Fruit fly (Drosophila melanogaster) whole organism, embryonic: ENCODE results near the gene CG31288.
A peak's percentile ranks its signal among the peaks of the same experiment; 100 is the strongest.

ENCODE experiments used
- Aef1 ChIP-seq: fragments of 200-800 bp; sonication (Bioruptor generic); IDR thresholded peaks from 3 replicates; pipeline ENCODE4 v1.3.6; 2022; ENCODE audit warnings: missing biosample characterization, missing genetic modification characterization
- Asciz ChIP-seq: fragments of 200-800 bp; sonication (Bioruptor generic); optimal IDR thresholded peaks from 2 replicates; lab custom pipeline; 2017; ENCODE audit warnings: missing biosample characterization, mild to moderate bottlenecking, missing genetic modification characterization, missing genetic modification reagents
- Bgb ChIP-seq: fragments of 200-800 bp; sonication (Bioruptor generic); IDR thresholded peaks from 2 replicates; pipeline ENCODE4 v1.3.6; 2022; ENCODE audit warnings: missing biosample characterization, missing genetic modification characterization; ENCODE audit not compliant: partially characterized antibody
- CG10209 ChIP-seq: fragments of 200-800 bp; sonication (Bioruptor generic); optimal IDR thresholded peaks from 3 replicates; lab custom pipeline; 2017; ENCODE audit warnings: missing biosample characterization, mild to moderate bottlenecking, missing genetic modification characterization, missing genetic modification reagents
- CG10979 ChIP-seq: fragments of 200-800 bp; sonication (Bioruptor generic); optimal IDR thresholded peaks from 2 replicates; lab custom pipeline; 2018; ENCODE audit warnings: missing biosample characterization, mild to moderate bottlenecking, missing genetic modification characterization, moderate library complexity
- CG13296 ChIP-seq: fragments of 200-800 bp; sonication (Bioruptor generic); optimal IDR thresholded peaks from 3 replicates; lab custom pipeline; 2018; ENCODE audit warnings: missing biosample characterization, mild to moderate bottlenecking, missing genetic modification characterization
- CG1647 ChIP-seq: fragments of 200-800 bp; sonication (Bioruptor generic); optimal IDR thresholded peaks from 3 replicates; lab custom pipeline; 2016; ENCODE audit warnings: missing biosample characterization, missing genetic modification characterization
- CG16815 ChIP-seq: fragments of 200-800 bp; sonication (Bioruptor generic); optimal IDR thresholded peaks from 3 replicates; lab custom pipeline; 2017; ENCODE audit warnings: missing biosample characterization, mild to moderate bottlenecking, missing genetic modification characterization
- CG16863 ChIP-seq: fragments of 200-800 bp; sonication (Bioruptor generic); optimal IDR thresholded peaks from 3 replicates; lab custom pipeline; 2016; ENCODE audit warnings: missing biosample characterization, missing genetic modification characterization
- CG17829 ChIP-seq: fragments of 200-800 bp; optimal IDR thresholded peaks from 2 replicates; lab custom pipeline; 2019; ENCODE audit warnings: missing biosample characterization, mild to moderate bottlenecking, missing genetic modification characterization, moderate library complexity
- CG30403 ChIP-seq: fragments of 200-800 bp; sonication (Bioruptor generic); optimal IDR thresholded peaks from 3 replicates; lab custom pipeline; 2016; ENCODE audit warnings: missing biosample characterization, missing genetic modification characterization
- CG3065 ChIP-seq: fragments of 200-800 bp; sonication (Bioruptor generic); optimal IDR thresholded peaks from 2 replicates; lab custom pipeline; 2016; ENCODE audit warnings: missing biosample characterization, missing genetic modification characterization
- CG32532 ChIP-seq: fragments of 200-800 bp; sonication (Bioruptor generic); IDR thresholded peaks from 2 replicates; pipeline ENCODE4 v1.3.6; 2022; ENCODE audit warnings: missing biosample characterization, missing genetic modification characterization
- CG33213 ChIP-seq: fragments of 200-800 bp; sonication (Bioruptor generic); optimal IDR thresholded peaks from 3 replicates; lab custom pipeline; 2016; ENCODE audit warnings: missing biosample characterization, missing genetic modification characterization
- CG6654 ChIP-seq: fragments of 200-800 bp; sonication (Bioruptor generic); optimal IDR thresholded peaks from 2 replicates; lab custom pipeline; 2017; ENCODE audit warnings: missing biosample characterization, mild to moderate bottlenecking, missing genetic modification characterization
- CG6689 ChIP-seq: fragments of 200-800 bp; sonication (Bioruptor generic); IDR thresholded peaks from 2 replicates; pipeline ENCODE4 v1.3.6; 2022; ENCODE audit warnings: missing biosample characterization, missing genetic modification characterization
- CG7556 ChIP-seq: fragments of 200-800 bp; sonication (Bioruptor generic); optimal IDR thresholded peaks from 2 replicates; lab custom pipeline; 2017; ENCODE audit warnings: missing biosample characterization, mild to moderate bottlenecking, missing genetic modification characterization
- CG7928 ChIP-seq: fragments of 200-800 bp; sonication (Bioruptor generic); optimal IDR thresholded peaks from 2 replicates; lab custom pipeline; 2017; ENCODE audit warnings: missing biosample characterization, mild to moderate bottlenecking, missing genetic modification characterization
- Gsc ChIP-seq: fragments of 200-800 bp; sonication (Bioruptor generic); IDR thresholded peaks from 2 replicates; pipeline ENCODE4 v1.3.6; 2022; ENCODE audit warnings: missing biosample characterization, missing genetic modification characterization
- Hand ChIP-seq: fragments of 200-800 bp; sonication (Bioruptor generic); optimal IDR thresholded peaks from 2 replicates; lab custom pipeline; 2017; ENCODE audit warnings: mild to moderate bottlenecking, missing biosample characterization, missing genetic modification reagents, missing genetic modification characterization
- MBD-R2 ChIP-seq: fragments of 200-800 bp; sonication (Bioruptor generic); IDR thresholded peaks from 2 replicates; pipeline ENCODE4 v1.3.6; 2022; ENCODE audit warnings: missing biosample characterization, missing genetic modification characterization
- NK7.1 ChIP-seq: fragments of 200-800 bp; sonication (Bioruptor generic); optimal IDR thresholded peaks from 3 replicates; lab custom pipeline; 2016; ENCODE audit warnings: missing biosample characterization, missing genetic modification characterization
- PHDP ChIP-seq: fragments of 200-800 bp; sonication (Bioruptor generic); optimal IDR thresholded peaks from 3 replicates; lab custom pipeline; 2018; ENCODE audit warnings: missing biosample characterization, mild to moderate bottlenecking, missing genetic modification characterization, moderate library complexity
- Side ChIP-seq: fragments of 200-800 bp; sonication (Bioruptor generic); optimal IDR thresholded peaks from 2 replicates; lab custom pipeline; 2016; ENCODE audit warnings: missing biosample characterization, missing genetic modification characterization
- Vsx1 ChIP-seq: fragments of 200-800 bp; sonication (Bioruptor generic); optimal IDR thresholded peaks from 2 replicates; lab custom pipeline; 2017; ENCODE audit warnings: missing biosample characterization, mild to moderate bottlenecking, missing genetic modification characterization, missing genetic modification reagents
- abd-A ChIP-seq: fragments of 200-800 bp; sonication (Bioruptor generic); optimal IDR thresholded peaks from 3 replicates; lab custom pipeline; 2019; ENCODE audit warnings: missing biosample characterization, mild to moderate bottlenecking, missing genetic modification characterization, moderate library complexity
- bigmax ChIP-seq: fragments of 200-800 bp; sonication (Bioruptor generic); optimal IDR thresholded peaks from 2 replicates; lab custom pipeline; 2018; ENCODE audit warnings: missing biosample characterization, mild to moderate bottlenecking, missing genetic modification characterization
- bowl ChIP-seq: fragments of 200-800 bp; sonication (Bioruptor generic); IDR thresholded peaks from 2 replicates; pipeline ENCODE4 v1.3.6; 2022; ENCODE audit warnings: missing biosample characterization, missing genetic modification characterization
- dm ChIP-seq: fragments of 200-800 bp; sonication (Bioruptor generic); optimal IDR thresholded peaks from 3 replicates; lab custom pipeline; 2016; ENCODE audit warnings: missing biosample characterization, missing genetic modification characterization
- dmrt99B ChIP-seq: fragments of 200-800 bp; sonication (Bioruptor generic); optimal IDR thresholded peaks from 2 replicates; lab custom pipeline; 2018; ENCODE audit warnings: missing biosample characterization, mild to moderate bottlenecking, missing genetic modification characterization, moderate library complexity
- exex ChIP-seq: fragments of 200-800 bp; sonication (Bioruptor generic); optimal IDR thresholded peaks from 4 replicates; lab custom pipeline; 2018; ENCODE audit warnings: missing biosample characterization, mild to moderate bottlenecking, missing genetic modification characterization, moderate library complexity
- gem ChIP-seq: fragments of 200-800 bp; sonication (Bioruptor generic); optimal IDR thresholded peaks from 2 replicates; lab custom pipeline; 2019; ENCODE audit warnings: missing biosample characterization, mild to moderate bottlenecking, missing genetic modification characterization, moderate library complexity
- gt ChIP-seq: fragments of 200-800 bp; sonication (Bioruptor generic); IDR thresholded peaks from 2 replicates; pipeline ENCODE4 v1.3.6; 2022; ENCODE audit warnings: missing biosample characterization, missing genetic modification characterization
- hb ChIP-seq: fragments of 200-800 bp; sonication (Bioruptor generic); IDR thresholded peaks from 3 replicates; pipeline ENCODE4 v1.3.6; 2022; ENCODE audit warnings: missing biosample characterization, missing genetic modification characterization; ENCODE audit not compliant: partially characterized antibody
- inv ChIP-seq: fragments of 200-800 bp; sonication (Bioruptor generic); IDR thresholded peaks from 2 replicates; pipeline ENCODE4 v1.3.6; 2022; ENCODE audit warnings: missing biosample characterization, missing genetic modification characterization; ENCODE audit not compliant: partially characterized antibody
- jing ChIP-seq: fragments of 200-800 bp; sonication (Bioruptor generic); optimal IDR thresholded peaks from 2 replicates; lab custom pipeline; 2018; ENCODE audit warnings: missing biosample characterization, mild to moderate bottlenecking, missing genetic modification characterization
- lilli ChIP-seq: fragments of 200-800 bp; sonication (Bioruptor generic); optimal IDR thresholded peaks from 3 replicates; lab custom pipeline; 2016; ENCODE audit warnings: missing biosample characterization, missing genetic modification characterization
- nerfin-2 ChIP-seq: fragments of 200-800 bp; sonication (Bioruptor generic); IDR thresholded peaks from 2 replicates; pipeline ENCODE4 v1.3.6; 2022; ENCODE audit warnings: missing biosample characterization, missing genetic modification characterization; ENCODE audit not compliant: partially characterized antibody
- nmo ChIP-seq: fragments of 200-800 bp; sonication (Bioruptor generic); optimal IDR thresholded peaks from 2 replicates; lab custom pipeline; 2018; ENCODE audit warnings: missing biosample characterization, mild to moderate bottlenecking, missing genetic modification characterization, moderate library complexity
- otp ChIP-seq: fragments of 200-800 bp; sonication (Bioruptor generic); IDR thresholded peaks from 3 replicates; pipeline ENCODE4, ENCODE4 v1.3.6; 2022; ENCODE audit warnings: missing biosample characterization, missing genetic modification characterization
- sd ChIP-seq: fragments of 200-800 bp; sonication (Bioruptor generic); optimal IDR thresholded peaks from 3 replicates; lab custom pipeline; 2018; ENCODE audit warnings: missing biosample characterization, mild to moderate bottlenecking, missing genetic modification characterization, moderate library complexity
- sqz ChIP-seq: fragments of 200-800 bp; sonication (Bioruptor generic); optimal IDR thresholded peaks from 3 replicates; lab custom pipeline; 2018; ENCODE audit warnings: missing biosample characterization, mild to moderate bottlenecking, missing genetic modification characterization
- stwl ChIP-seq: fragments of 200-800 bp; sonication (Bioruptor generic); optimal IDR thresholded peaks from 3 replicates; lab custom pipeline; 2018; ENCODE audit warnings: missing biosample characterization, mild to moderate bottlenecking, missing genetic modification characterization, moderate library complexity
- sug ChIP-seq: fragments of 200-800 bp; optimal IDR thresholded peaks from 2 replicates; lab custom pipeline; 2019; ENCODE audit warnings: missing biosample characterization, mild to moderate bottlenecking, missing genetic modification characterization, moderate library complexity
- tna ChIP-seq: fragments of 200-800 bp; sonication (Bioruptor generic); IDR thresholded peaks from 2 replicates; pipeline ENCODE4 v1.3.6; 2022; ENCODE audit warnings: missing biosample characterization, missing genetic modification characterization; ENCODE audit not compliant: partially characterized antibody
- unc-4 ChIP-seq: fragments of 200-800 bp; sonication (Bioruptor generic); IDR thresholded peaks from 2 replicates; pipeline ENCODE4 v1.3.6; 2022; ENCODE audit warnings: missing biosample characterization, missing genetic modification characterization; ENCODE audit not compliant: partially characterized antibody
- wor ChIP-seq: fragments of 200-800 bp; sonication (Bioruptor generic); IDR thresholded peaks from 2 replicates; pipeline ENCODE4 v1.3.6; 2022; ENCODE audit warnings: missing biosample characterization, missing genetic modification characterization
- zen ChIP-seq: fragments of 200-800 bp; sonication (Bioruptor generic); optimal IDR thresholded peaks from 3 replicates; lab custom pipeline; 2018; ENCODE audit warnings: missing biosample characterization, mild to moderate bottlenecking, missing genetic modification characterization, moderate library complexity

Gene CG31288

DNA sequence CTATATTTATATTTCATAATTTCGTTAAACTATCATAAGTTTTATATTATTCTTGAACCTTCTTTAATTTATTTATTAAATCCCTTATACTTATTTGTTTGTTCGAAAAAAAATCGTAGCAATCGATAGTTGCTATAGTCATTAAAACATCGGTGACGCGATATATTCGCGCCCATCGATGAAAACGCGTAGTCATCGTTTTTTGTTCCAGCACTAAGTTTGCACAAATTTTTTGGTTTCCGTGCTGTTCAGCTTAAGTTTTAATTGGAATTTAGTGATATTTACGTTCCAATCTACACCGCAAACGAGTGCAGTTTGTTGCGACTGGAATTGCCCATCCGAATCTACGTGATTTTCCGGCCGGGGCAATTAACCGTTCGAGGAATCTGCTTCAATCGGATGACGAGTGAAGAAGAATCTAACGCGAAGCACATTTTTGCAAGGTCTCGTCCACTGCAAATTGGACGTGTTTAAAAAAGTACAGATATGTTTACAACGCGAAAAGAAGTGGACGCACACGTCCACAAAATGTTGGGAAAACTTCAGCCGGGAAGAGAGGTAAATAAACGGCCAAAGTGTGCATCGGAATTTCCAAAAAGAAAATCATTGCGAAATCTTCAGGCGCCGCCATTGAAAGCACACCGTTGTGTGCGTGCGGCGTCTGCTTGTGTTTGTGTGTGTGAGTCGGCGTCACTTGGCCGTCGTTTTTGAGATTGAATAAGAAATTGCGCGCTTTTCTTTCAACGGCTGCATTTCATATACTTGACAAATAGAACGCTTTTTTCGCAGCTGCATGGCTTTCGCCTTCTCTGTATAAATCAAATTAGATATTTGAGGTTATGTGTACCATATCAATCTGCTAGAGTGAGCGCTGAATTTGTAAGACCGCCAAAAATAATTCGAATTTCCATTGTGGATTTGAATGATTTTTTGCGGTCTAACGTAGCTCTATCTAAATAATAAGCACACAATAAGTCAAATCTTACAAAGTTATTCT, 49.9 kb downstream of the CG31288 start, which contains the start of gene Nup358 (continued):
- TF ChIP-seq dmrt99B (tag; lab: Kevin White, UChicago): no peak
- peak; percentile 99 for TF ChIP-seq hb (GFP tag; lab: Robert Waterston, UW)
- no peak for TF ChIP-seq Side
- TF ChIP-seq NK7.1: no peak
- TF ChIP-seq CG10979: no peak
- no peak for TF ChIP-seq CG33213 (GFP tag; lab: Kevin White, UChicago)
- TF ChIP-seq CG13296 (GFP tag; lab: Kevin White, UChicago): no peak
- TF ChIP-seq nmo (GFP tag; lab: Kevin White, UChicago): peak; percentile 55
- TF ChIP-seq CG3065: no peak
- TF ChIP-seq abd-A (tag; lab: Kevin White, UChicago): no peak
- TF ChIP-seq CG17829 (tag; lab: Kevin White, UChicago): peak; percentile 35
- TF ChIP-seq tna: peak; percentile 98
- TF ChIP-seq Asciz (GFP tag; lab: Kevin White, UChicago): no peak
- peak; percentile 80 for TF ChIP-seq sqz
- TF ChIP-seq CG32532: peak; percentile 21; the same call in 1 of the 2 replicates
- TF ChIP-seq CG1647 (GFP tag; lab: Kevin White, UChicago): no peak
- no peak for TF ChIP-seq bowl
- peak; percentile 62 for TF ChIP-seq stwl (tag; lab: Kevin White, UChicago)
- TF ChIP-seq CG6654 (GFP tag; lab: Kevin White, UChicago): no peak
- no peak for TF ChIP-seq PHDP (tag; lab: Kevin White, UChicago)
- peak; percentile 96 for TF ChIP-seq bigmax (GFP tag; lab: Kevin White, UChicago)
- TF ChIP-seq Hand: no peak
- no peak for TF ChIP-seq CG16863 (GFP tag; lab: Kevin White, UChicago)
- no peak for TF ChIP-seq wor
- no peak for TF ChIP-seq gem (tag; lab: Kevin White, UChicago)
- peak; percentile 96 for TF ChIP-seq unc-4
- TF ChIP-seq CG6689 (GFP tag; lab: Robert Waterston, UW): no peak
- TF ChIP-seq Vsx1 (GFP tag; lab: Kevin White, UChicago): no peak
- no peak for TF ChIP-seq otp (GFP tag; lab: Robert Waterston, UW)
- TF ChIP-seq Aef1 (GFP tag; lab: Robert Waterston, UW): no peak
- no peak for TF ChIP-seq jing (GFP tag; lab: Kevin White, UChicago)
- no peak for TF ChIP-seq lilli (GFP tag; lab: Kevin White, UChicago)
- TF ChIP-seq exex (tag; lab: Kevin White, UChicago): no peak
- no peak for TF ChIP-seq Gsc (GFP tag; lab: Robert Waterston, UW)
- TF ChIP-seq Bgb: peak; percentile 99
- TF ChIP-seq sug (tag; lab: Kevin White, UChicago): peak; percentile 23
- peak; percentile 97 for TF ChIP-seq nerfin-2 (GFP tag; lab: Robert Waterston, UW)
- TF ChIP-seq gt (GFP tag; lab: Robert Waterston, UW): no peak
- no peak for TF ChIP-seq CG10209
- peak; percentile 64 for TF ChIP-seq sd (tag; lab: Kevin White, UChicago)
- peak; percentile 4 for TF ChIP-seq zen (tag; lab: Kevin White, UChicago)
- TF ChIP-seq dm (GFP tag; lab: Kevin White, UChicago): peak; percentile 21
- peak; percentile 40 for TF ChIP-seq MBD-R2 (GFP tag; lab: Robert Waterston, UW)
- no peak for TF ChIP-seq CG16815
- peak; percentile 98 for TF ChIP-seq inv
- TF ChIP-seq CG7556 (GFP tag; lab: Kevin White, UChicago): no peak
- TF ChIP-seq CG30403 (GFP tag; lab: Kevin White, UChicago): peak; percentile 20
- peak; percentile 8 for TF ChIP-seq CG7928 (GFP tag; lab: Kevin White, UChicago)
